Worm (Caenorhabditis elegans) whole organism, midembryonic: ENCODE results near the gene Y57G11C.46.

Experiments
- T22C8.4 ChIP-seq: fragments of 200-800 bp; sonication (Bioruptor generic); IDR thresholded peaks from 2 replicates; pipeline ENCODE4 v1.3.6; 2022; ENCODE audit warnings: missing genetic modification characterization, missing compliant biosample characterization
- cog-1 ChIP-seq: sonication (generic microtip); optimal IDR thresholded peaks from 2 replicates; lab custom pipeline; 2016; ENCODE audit warnings: missing genetic modification characterization, missing compliant biosample characterization
- flt-1 ChIP-seq: fragments of 200-800 bp; sonication (Bioruptor generic); IDR thresholded peaks from 2 replicates; pipeline ENCODE4 v1.3.6; 2022; ENCODE audit warnings: missing genetic modification characterization, missing compliant biosample characterization
- klf-2 ChIP-seq: fragments of 200-800 bp; sonication (Bioruptor generic); conservative IDR thresholded peaks from 2 replicates; pipeline ENCODE4 v1.3.6; 2022; ENCODE audit warnings: missing genetic modification reagents, missing genetic modification characterization, missing compliant biosample characterization
- med-1 ChIP-seq: sonication (generic microtip); optimal IDR thresholded peaks from 2 replicates; lab custom pipeline; 2017; ENCODE audit warnings: missing genetic modification characterization, mild to moderate bottlenecking, missing compliant biosample characterization, antibody characterized with exemption, missing genetic modification reagents; ENCODE audit not compliant: insufficient read depth
- ref-1 ChIP-seq: fragments of 200-800 bp; sonication (Bioruptor generic); conservative IDR thresholded peaks from 2 replicates; pipeline ENCODE4 v1.3.6; 2022; ENCODE audit warnings: missing genetic modification reagents, missing genetic modification characterization, missing compliant biosample characterization
- tab-1 ChIP-seq: fragments of 200-800 bp; sonication (Bioruptor generic); IDR thresholded peaks from 2 replicates; pipeline ENCODE4 v1.3.6; 2022; ENCODE audit warnings: missing genetic modification characterization, missing compliant biosample characterization
- ztf-23 ChIP-seq: fragments of 200-800 bp; sonication (Bioruptor generic); IDR thresholded peaks from 2 replicates; pipeline ENCODE4 v1.3.6; 2022; ENCODE audit warnings: missing genetic modification reagents, missing genetic modification characterization, missing compliant biosample characterization
- ztf-29 ChIP-seq: fragments of 200-800 bp; sonication (Bioruptor generic); IDR thresholded peaks from 2 replicates; pipeline ENCODE4 v1.3.6; 2022; ENCODE audit warnings: missing genetic modification reagents, missing genetic modification characterization, missing compliant biosample characterization

Gene Y57G11C.46

ce11 chrIV:14829026-14829425, 12.8 kb upstream of the Y57G11C.46 start, which contains the start of gene hhat-2:
TSS of gene hhat-2 (minus strand) at chrIV:14829126.
- TF ChIP-seq klf-2 (GFP tag; lab: Robert Waterston, UW) (no peak), T22C8.4 (GFP tag; lab: Robert Waterston, UW) (no peak), tab-1 (GFP tag; lab: Robert Waterston, UW) (no peak), flt-1 (GFP tag; lab: Robert Waterston, UW) (no peak), ztf-23 (GFP tag; lab: Robert Waterston, UW) (no peak), ztf-29 (GFP tag; lab: Robert Waterston, UW) (no peak), cog-1 (no peak), med-1 (GFP tag; lab: Kevin White, UChicago) (no peak), ref-1 (GFP tag; lab: Robert Waterston, UW) (no peak)

ce11 chrIV:14828218-14828617, 12.0 kb upstream of the Y57G11C.46 start:
- TF ChIP-seq tab-1 (GFP tag; lab: Robert Waterston, UW): no peak

ce11 chrIV:14826151-14826757, 10.1 kb upstream of the Y57G11C.46 start:
- TF ChIP-seq flt-1 (GFP tag; lab: Robert Waterston, UW): no peak
- TF ChIP-seq ztf-29 (GFP tag; lab: Robert Waterston, UW): no peak
- no peak for TF ChIP-seq med-1 (GFP tag; lab: Kevin White, UChicago)
- TF ChIP-seq ref-1 (GFP tag; lab: Robert Waterston, UW): no peak
- no peak for TF ChIP-seq T22C8.4 (GFP tag; lab: Robert Waterston, UW)
- TF ChIP-seq klf-2 (GFP tag; lab: Robert Waterston, UW): no peak
- no peak for TF ChIP-seq ztf-23 (GFP tag; lab: Robert Waterston, UW)
- no peak for TF ChIP-seq tab-1 (GFP tag; lab: Robert Waterston, UW)
- no peak for TF ChIP-seq cog-1

ce11 chrIV:14825379-14825778, 9.2 kb upstream of the Y57G11C.46 start, which contains the start of gene rps-18:
TSS of gene rps-18 (plus strand) at chrIV:14825679.
- no peak for TF ChIP-seq med-1 (GFP tag; lab: Kevin White, UChicago)
- TF ChIP-seq T22C8.4 (GFP tag; lab: Robert Waterston, UW): no peak
- no peak for TF ChIP-seq ref-1 (GFP tag; lab: Robert Waterston, UW)
- TF ChIP-seq ztf-29 (GFP tag; lab: Robert Waterston, UW): no peak
- TF ChIP-seq cog-1: no peak
- TF ChIP-seq tab-1 (GFP tag; lab: Robert Waterston, UW): no peak
- TF ChIP-seq ztf-23 (GFP tag; lab: Robert Waterston, UW): no peak
- no peak for TF ChIP-seq flt-1 (GFP tag; lab: Robert Waterston, UW)
- no peak for TF ChIP-seq klf-2 (GFP tag; lab: Robert Waterston, UW)

ce11 chrIV:14824878-14825352, 8.7 kb upstream of the Y57G11C.46 start, which contains the start of gene sec-61.A:
TSS of gene sec-61.A (minus strand) at chrIV:14825264.
- TF ChIP-seq med-1 (GFP tag; lab: Kevin White, UChicago): no peak
- peak; percentile 78 for TF ChIP-seq cog-1
- TF ChIP-seq flt-1 (GFP tag; lab: Robert Waterston, UW): 0 out of 2 replicates have a peak, but pooled peaks have one; percentile 13

ce11 chrIV:14824201-14824600, 8.0 kb upstream of the Y57G11C.46 start:
- TF ChIP-seq cog-1: no peak
- TF ChIP-seq T22C8.4 (GFP tag; lab: Robert Waterston, UW): peak; percentile 40; the same call in 1 of the 2 replicates
- TF ChIP-seq ztf-29 (GFP tag; lab: Robert Waterston, UW): no peak

- TF ChIP-seq flt-1 (GFP tag; lab: Robert Waterston, UW) (peak; percentile 14; the same call in 1 of the 2 replicates), ztf-23 (GFP tag; lab: Robert Waterston, UW) (no peak)
Observed at ce11 chrIV:14822267-14822666, 6.1 kb upstream of the Y57G11C.46 start.

- TF ChIP-seq T22C8.4 (GFP tag; lab: Robert Waterston, UW) (no peak), cog-1 (no peak)
Observed at ce11 chrIV:14806903-14807302, 9.3 kb downstream of the Y57G11C.46 start, which contains the start of gene oig-5. TSS of gene oig-5 (plus strand) at chrIV:14807203.

ce11 chrIV:14802316-14802715, 13.9 kb downstream of the Y57G11C.46 start, which contains the start of gene Y57G11C.1142:
TSS of gene Y57G11C.1142 (plus strand) at chrIV:14802616.
- TF ChIP-seq cog-1 (no peak), klf-2 (GFP tag; lab: Robert Waterston, UW) (no peak), ztf-29 (GFP tag; lab: Robert Waterston, UW) (no peak), ztf-23 (GFP tag; lab: Robert Waterston, UW) (no peak), T22C8.4 (GFP tag; lab: Robert Waterston, UW) (no peak), med-1 (GFP tag; lab: Kevin White, UChicago) (no peak), tab-1 (GFP tag; lab: Robert Waterston, UW) (no peak), flt-1 (GFP tag; lab: Robert Waterston, UW) (no peak), ref-1 (GFP tag; lab: Robert Waterston, UW) (no peak)

ce11 chrIV:14800931-14801330, 15.3 kb downstream of the Y57G11C.46 start:
- TF ChIP-seq ztf-29 (GFP tag; lab: Robert Waterston, UW) (no peak), tab-1 (GFP tag; lab: Robert Waterston, UW) (no peak), flt-1 (GFP tag; lab: Robert Waterston, UW) (no peak), klf-2 (GFP tag; lab: Robert Waterston, UW) (no peak)
